Fruit fly (Drosophila melanogaster): ENCODE results near the gene Psf1.

The Psf1 gene

DNA sequence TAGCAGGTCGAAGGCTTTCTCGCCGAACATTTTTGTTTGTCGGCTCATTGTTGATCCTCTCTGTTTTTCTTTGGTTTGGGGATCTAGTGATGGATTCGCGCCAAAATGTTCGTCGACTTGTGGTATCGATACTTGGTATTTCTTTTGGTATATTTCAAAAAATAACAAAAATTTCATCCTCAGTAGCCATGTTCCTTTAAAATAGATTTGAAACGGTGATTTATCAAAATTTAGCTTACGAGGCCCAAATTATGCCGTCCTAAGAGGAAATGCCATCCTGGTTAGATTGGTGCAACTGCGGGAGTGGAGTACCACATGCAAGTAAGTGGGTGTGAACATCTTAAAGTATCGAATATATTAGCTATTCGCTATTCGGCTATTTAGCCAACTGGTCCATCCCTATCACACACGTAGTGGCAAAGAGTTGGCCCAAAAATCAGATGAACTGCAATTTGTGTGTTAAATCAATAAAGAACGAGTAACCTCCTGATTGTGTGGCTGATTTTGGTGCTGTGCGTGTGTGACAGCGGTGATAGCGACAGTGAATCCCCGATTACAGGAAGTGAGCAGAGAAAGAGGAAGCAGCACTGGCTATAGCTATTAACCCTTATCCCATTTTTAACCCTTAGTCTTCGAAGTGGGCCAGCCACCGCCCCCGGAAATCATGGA is at the start of gene Psf1, which contains the start of gene Sac1 (continued):
- TF ChIP-seq Ssrp (tag; optimal IDR thresholded peaks at IDR 0.05) (peak; percentile 13), CG6791 (GFP tag; IDR thresholded peaks at IDR 0.05; ENCODE audit: partially characterized antibody) (peak; percentile 76), Scr (GFP tag; IDR thresholded peaks at IDR 0.05; ENCODE audit: partially characterized antibody) (peak; percentile 95), Mes4 (GFP tag; optimal IDR thresholded peaks at IDR 0.05) (peak; percentile 35), Hr3 (GFP tag; optimal IDR thresholded peaks at IDR 0.05) (peak; percentile 21), unc-4 (GFP tag; IDR thresholded peaks at IDR 0.05; ENCODE audit: partially characterized antibody) (peak; percentile 89), bcd (GFP tag; optimal IDR thresholded peaks at IDR 0.05) (peak; percentile 44), slp2 (GFP tag; optimal IDR thresholded peaks at IDR 0.05) (peak; percentile 17), HLH4C (GFP tag; IDR thresholded peaks at IDR 0.05; ENCODE audit: partially characterized antibody) (peak; percentile 72), CG7928 (GFP tag; optimal IDR thresholded peaks at IDR 0.05) (peak; percentile 10), BEAF-32 (GFP tag; optimal IDR thresholded peaks at IDR 0.05) (peak; percentile 97), ewg (GFP tag; optimal IDR thresholded peaks at IDR 0.05) (peak; percentile 28), Myb (GFP tag; optimal IDR thresholded peaks at IDR 0.05) (peak; percentile 35), gsb-n (tag; optimal IDR thresholded peaks at IDR 0.05) (no peak), Oli (tag; optimal IDR thresholded peaks at IDR 0.05) (no peak), tll (GFP tag; optimal IDR thresholded peaks at IDR 0.05) (peak in 1 of 2 experiments; percentile 61), crc (GFP tag; optimal IDR thresholded peaks at IDR 0.05) (peak; percentile 7), knrl (GFP tag; IDR thresholded peaks at IDR 0.05; ENCODE audit: partially characterized antibody) (peak; percentile 93), CG9727 (GFP tag; optimal IDR thresholded peaks at IDR 0.05) (peak; percentile 46), grau (tag; optimal IDR thresholded peaks at IDR 0.05) (peak; percentile 58), CG13624 (GFP tag; optimal IDR thresholded peaks at IDR 0.05) (peak; percentile 73), MESR4 (GFP tag; optimal IDR thresholded peaks at IDR 0.05) (peak; percentile 90), Blimp-1 (GFP tag; optimal IDR thresholded peaks at IDR 0.05) (no peak), amos (GFP tag; IDR thresholded peaks at IDR 0.05; ENCODE audit: partially characterized antibody) (peak; percentile 83), CG8765 (GFP tag; IDR thresholded peaks at IDR 0.05) (0 out of 2 replicates have a peak, but pooled peaks have one; percentile 36), btn (GFP tag; optimal IDR thresholded peaks at IDR 0.05) (no peak), Dad (GFP tag; optimal IDR thresholded peaks at IDR 0.05) (peak; percentile 46), CG10267 (tag; optimal IDR thresholded peaks at IDR 0.05) (peak; percentile 65), Hmr (GFP tag; optimal IDR thresholded peaks at IDR 0.05) (peak; percentile 23), CG2120 (GFP tag; optimal IDR thresholded peaks at IDR 0.05) (peak; percentile 78), Max (GFP tag; optimal IDR thresholded peaks at IDR 0.05) (peak; percentile 60), CG30403 (GFP tag; optimal IDR thresholded peaks at IDR 0.05) (peak; percentile 64)

DNA sequence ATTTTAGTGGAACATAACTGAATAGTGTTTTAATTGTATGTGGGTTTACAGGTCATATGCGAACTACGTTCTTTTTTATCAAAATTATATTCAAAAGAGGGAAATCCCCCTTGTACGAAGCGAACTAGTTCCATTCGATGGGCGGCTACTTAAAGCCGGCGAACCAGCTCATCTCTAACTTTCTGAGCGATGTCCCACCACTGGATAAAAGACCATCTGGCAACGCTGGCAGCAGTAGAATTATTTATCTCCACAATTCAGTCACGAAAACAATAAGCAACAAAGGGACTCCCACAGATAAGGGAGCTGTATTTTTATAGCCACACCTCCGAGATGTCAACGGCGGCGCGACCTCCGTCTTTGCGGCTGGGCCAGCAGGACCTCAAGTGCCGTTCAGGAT is 48.2 kb upstream of the Psf1 start, which contains the start of gene Rabex-5:
Rabex-5 (plus strand) TSS at position 221 of the 400 bp plus-strand sequence.
- no peak for TF ChIP-seq Stat92E (GFP tag; optimal IDR thresholded peaks at IDR 0.05)
- no peak for TF ChIP-seq CG14050 (GFP tag; IDR thresholded peaks at IDR 0.05)
- TF ChIP-seq Pdp1 (GFP tag; optimal IDR thresholded peaks at IDR 0.05): peak in 1 of 2 experiments; percentile 24
- TF ChIP-seq Optix (GFP tag; IDR thresholded peaks at IDR 0.05): no peak
- TF ChIP-seq CG15269 (tag; optimal IDR thresholded peaks at IDR 0.05): no peak
- peak; percentile 62; the same call in 2 of the 3 replicates for TF ChIP-seq CG7963 (GFP tag; IDR thresholded peaks at IDR 0.05; ENCODE audit: partially characterized antibody)
- TF ChIP-seq CG1647 (GFP tag; optimal IDR thresholded peaks at IDR 0.05): no peak
- TF ChIP-seq bowl (GFP tag; IDR thresholded peaks at IDR 0.05): no peak
- no peak for TF ChIP-seq CG6254 (GFP tag; optimal IDR thresholded peaks at IDR 0.05)
- TF ChIP-seq Bgb (GFP tag; IDR thresholded peaks at IDR 0.05; ENCODE audit: partially characterized antibody): peak; percentile 90
- TF ChIP-seq Ada2b (GFP tag; IDR thresholded peaks at IDR 0.05): peak; percentile 40; the same call in 1 of the 2 replicates
- TF ChIP-seq Asciz (GFP tag; optimal IDR thresholded peaks at IDR 0.05): no peak
- no peak for TF ChIP-seq Ets65A (GFP tag)
- peak; percentile 36 for TF ChIP-seq Bteb2 (GFP tag; optimal IDR thresholded peaks at IDR 0.05)
- TF ChIP-seq CG4360 (GFP tag; IDR thresholded peaks at IDR 0.05): no peak
- TF ChIP-seq Dref (GFP tag; IDR thresholded peaks at IDR 0.05): peak; percentile 51
- peak; percentile 94 for TF ChIP-seq CoRest (tag; optimal IDR thresholded peaks at IDR 0.05)
